Worm (Caenorhabditis elegans) whole organism, L3 larva: Measurements from ENCODE around the gene D1054.1.

Experiments used
- R02D3.7 ChIP-seq: fragments of 150-350 bp; optimal IDR thresholded peaks from 2 replicates; lab custom pipeline; 2014; ENCODE audit warnings: missing biosample characterization, missing genetic modification characterization
- ZK546.5 ChIP-seq: sonication (generic microtip); optimal IDR thresholded peaks from 2 replicates; lab custom pipeline; 2017; ENCODE audit warnings: missing biosample characterization, missing genetic modification characterization
- aly-2 ChIP-seq: fragments of 150-350 bp; optimal IDR thresholded peaks from 2 replicates; lab custom pipeline; 2014; ENCODE audit warnings: missing biosample characterization, missing genetic modification characterization
- ama-1 ChIP-seq: fragments of 150-350 bp; optimal IDR thresholded peaks from 2 replicates; lab custom pipeline; 2018
- ceh-16 ChIP-seq: sonication (generic microtip); optimal IDR thresholded peaks from 2 replicates; lab custom pipeline; 2017; ENCODE audit warnings: missing biosample characterization, missing genetic modification characterization
- ceh-28 ChIP-seq: fragments of 150-350 bp; optimal IDR thresholded peaks from 2 replicates; lab custom pipeline; 2014; ENCODE audit warnings: missing biosample characterization, missing genetic modification reagents, missing genetic modification characterization
- ceh-82 ChIP-seq: fragments of 150-350 bp; optimal IDR thresholded peaks from 2 replicates; lab custom pipeline; 2014; ENCODE audit warnings: missing biosample characterization, missing genetic modification characterization
- ceh-9 ChIP-seq: sonication (generic microtip); optimal IDR thresholded peaks from 2 replicates; lab custom pipeline; 2018; ENCODE audit warnings: missing biosample characterization, missing genetic modification characterization
- egl-27 ChIP-seq: sonication (generic microtip); optimal IDR thresholded peaks from 4 replicates; lab custom pipeline; 2017; ENCODE audit warnings: missing biosample characterization, missing genetic modification reagents, missing genetic modification characterization
- egl-5 ChIP-seq: fragments of 150-350 bp; optimal IDR thresholded peaks from 2 replicates; lab custom pipeline; 2017; ENCODE audit warnings: missing biosample characterization, missing genetic modification reagents, missing genetic modification characterization, inconsistent platforms
- elt-1 ChIP-seq: fragments of 150-350 bp; optimal IDR thresholded peaks from 2 replicates; lab custom pipeline; 2014; ENCODE audit warnings: missing biosample characterization, missing genetic modification characterization
- elt-2 ChIP-seq: sonication (generic microtip); optimal IDR thresholded peaks from 2 replicates; lab custom pipeline; 2016; ENCODE audit warnings: missing genetic modification reagents, mild to moderate bottlenecking, missing genetic modification characterization, missing compliant biosample characterization
- elt-3 ChIP-seq, 3 experiments: fragments of 150-350 bp in 1 of 3; sonication (generic microtip) in 2 of 3; optimal IDR thresholded peaks; 2 replicates in 2 of 3; 4 replicates in 1 of 3; lab custom pipeline; 2014 to 2017; ENCODE audit warnings: missing biosample characterization in 3 of 3, missing genetic modification characterization in 3 of 3
- eor-1 ChIP-seq, 2 experiments: fragments of 150-350 bp; optimal IDR thresholded peaks; 2 replicates each; lab custom pipeline; 2014 to 2018; ENCODE audit warnings: missing biosample characterization in 2 of 2, missing genetic modification characterization in 2 of 2
- fkh-10 ChIP-seq: sonication (generic microtip); optimal IDR thresholded peaks from 2 replicates; lab custom pipeline; 2017; ENCODE audit warnings: missing biosample characterization, missing genetic modification reagents, missing genetic modification characterization
- fkh-2 ChIP-seq: fragments of 150-350 bp; optimal IDR thresholded peaks from 2 replicates; lab custom pipeline; 2014; ENCODE audit warnings: missing biosample characterization, missing genetic modification reagents, missing genetic modification characterization
- fos-1 ChIP-seq: fragments of 150-350 bp; optimal IDR thresholded peaks from 2 replicates; lab custom pipeline; 2014; ENCODE audit warnings: missing biosample characterization, missing genetic modification characterization
- hmg-11 ChIP-seq: sonication (generic microtip); optimal IDR thresholded peaks from 2 replicates; lab custom pipeline; 2016; ENCODE audit warnings: missing genetic modification characterization, missing compliant biosample characterization
- jun-1 ChIP-seq: fragments of 150-350 bp; optimal IDR thresholded peaks from 2 replicates; lab custom pipeline; 2014; ENCODE audit warnings: missing biosample characterization, missing genetic modification reagents, missing genetic modification characterization
- lin-15B ChIP-seq: fragments of 150-350 bp; optimal IDR thresholded peaks from 2 replicates; lab custom pipeline; 2014; ENCODE audit warnings: missing biosample characterization, missing genetic modification characterization
- lin-39 ChIP-seq: fragments of 150-350 bp; optimal IDR thresholded peaks from 2 replicates; lab custom pipeline; 2018; ENCODE audit warnings: missing biosample characterization, missing genetic modification reagents, missing genetic modification characterization
- lsy-12 ChIP-seq: sonication (generic microtip); optimal IDR thresholded peaks from 2 replicates; lab custom pipeline; 2016; ENCODE audit warnings: mild to moderate bottlenecking, missing genetic modification characterization, missing compliant biosample characterization
- mdl-1 ChIP-seq: fragments of 150-350 bp; optimal IDR thresholded peaks from 2 replicates; lab custom pipeline; 2014; ENCODE audit warnings: missing biosample characterization, missing genetic modification characterization
- mml-1 ChIP-seq: fragments of 150-350 bp; sonication (generic microtip); optimal IDR thresholded peaks from 3 replicates; lab custom pipeline; 2014; ENCODE audit warnings: missing biosample characterization, missing genetic modification characterization
- nhr-11 ChIP-seq: fragments of 150-350 bp; optimal IDR thresholded peaks from 2 replicates; lab custom pipeline; 2014; ENCODE audit warnings: missing biosample characterization, missing genetic modification characterization
- nhr-12 ChIP-seq: fragments of 150-350 bp; optimal IDR thresholded peaks from 2 replicates; lab custom pipeline; 2014; ENCODE audit warnings: missing biosample characterization, missing genetic modification characterization
- nhr-237 ChIP-seq: fragments of 150-350 bp; optimal IDR thresholded peaks from 2 replicates; lab custom pipeline; 2014; ENCODE audit warnings: missing biosample characterization, missing genetic modification characterization
- nhr-25 ChIP-seq: sonication (generic microtip); optimal IDR thresholded peaks from 2 replicates; lab custom pipeline; 2017; ENCODE audit warnings: missing biosample characterization, missing genetic modification characterization
- nhr-28 ChIP-seq: fragments of 150-350 bp; optimal IDR thresholded peaks from 2 replicates; lab custom pipeline; 2014; ENCODE audit warnings: missing biosample characterization, missing genetic modification characterization
- nhr-43 ChIP-seq: sonication (generic microtip); optimal IDR thresholded peaks from 2 replicates; lab custom pipeline; 2016; ENCODE audit warnings: mild to moderate bottlenecking, missing genetic modification characterization, missing compliant biosample characterization; ENCODE audit not compliant: poor library complexity, severe bottlenecking
- nhr-76 ChIP-seq: fragments of 150-350 bp; sonication (generic microtip); optimal IDR thresholded peaks from 5 replicates; lab custom pipeline; 2014; ENCODE audit warnings: missing biosample characterization, missing genetic modification characterization
- pha-4 ChIP-seq: fragments of 150-350 bp; optimal IDR thresholded peaks from 2 replicates; lab custom pipeline; 2014; ENCODE audit warnings: missing biosample characterization, missing genetic modification reagents, missing genetic modification characterization
- pqm-1 ChIP-seq: fragments of 150-350 bp; optimal IDR thresholded peaks from 2 replicates; lab custom pipeline; 2017; ENCODE audit warnings: missing biosample characterization, missing genetic modification characterization, inconsistent platforms
- skn-1 ChIP-seq: fragments of 150-350 bp; optimal IDR thresholded peaks from 2 replicates; lab custom pipeline; 2014; ENCODE audit warnings: missing biosample characterization, missing genetic modification characterization
- snpc-4 ChIP-seq: fragments of 150-350 bp; optimal IDR thresholded peaks from 2 replicates; lab custom pipeline; 2014; ENCODE audit warnings: missing biosample characterization, missing genetic modification characterization
- tbx-2 ChIP-seq: sonication (generic microtip); optimal IDR thresholded peaks from 2 replicates; lab custom pipeline; 2016; ENCODE audit warnings: mild to moderate bottlenecking, missing genetic modification characterization, missing compliant biosample characterization
- unc-39 ChIP-seq: sonication (generic microtip); optimal IDR thresholded peaks from 4 replicates; lab custom pipeline; 2017; ENCODE audit warnings: missing biosample characterization, missing genetic modification characterization
- unc-62 ChIP-seq: fragments of 150-350 bp; sonication (generic microtip); optimal IDR thresholded peaks from 4 replicates; lab custom pipeline; 2014; ENCODE audit warnings: missing biosample characterization, missing genetic modification reagents, missing genetic modification characterization
- zag-1 ChIP-seq: fragments of 150-350 bp; optimal IDR thresholded peaks from 2 replicates; lab custom pipeline; 2014; ENCODE audit warnings: missing biosample characterization, missing genetic modification characterization
- ztf-11 ChIP-seq: fragments of 150-350 bp; optimal IDR thresholded peaks from 2 replicates; lab custom pipeline; 2014; ENCODE audit warnings: missing biosample characterization, missing genetic modification characterization
- ztf-4 ChIP-seq: fragments of 150-350 bp; optimal IDR thresholded peaks from 2 replicates; lab custom pipeline; 2014; ENCODE audit warnings: missing biosample characterization, missing genetic modification characterization

The D1054.1 gene

DNA sequence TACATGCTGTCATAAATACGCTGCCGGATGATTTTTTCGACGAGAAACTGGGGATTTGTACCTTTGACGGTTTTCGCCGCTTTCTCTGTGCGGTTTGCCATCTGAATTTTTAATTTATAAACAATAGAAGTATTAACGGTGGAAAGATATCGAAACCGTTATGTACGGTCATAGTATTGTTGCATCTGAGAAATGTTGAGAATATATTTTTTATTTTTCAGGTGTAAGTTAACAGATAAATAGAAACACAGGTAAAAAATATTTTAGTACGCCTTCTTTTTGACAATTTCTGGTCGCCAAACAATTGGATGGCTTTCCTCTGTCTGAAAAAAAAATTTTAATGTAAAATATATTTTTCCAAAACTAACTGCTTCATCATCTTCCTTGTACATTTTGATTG, 35.9 kb upstream of the D1054.1 start, which contains the start of gene prp-38:
Gene prp-38, minus strand, starts transcription at position 101 of the 400 bp plus-strand sequence.
- no peak for TF ChIP-seq lin-39 (tag; lab: Kevin White, UChicago)
- no peak for TF ChIP-seq unc-62
- no peak for TF ChIP-seq ztf-4
- TF ChIP-seq ZK546.5 (tag; lab: Kevin White, UChicago), result no peak
- no peak for TF ChIP-seq nhr-25 (tag; lab: Kevin White, UChicago)
- no peak for TF ChIP-seq aly-2 (tag; lab: Kevin White, UChicago)
- TF ChIP-seq lsy-12 (tag; lab: Kevin White, UChicago), result no peak
- TF ChIP-seq lin-15B (tag; lab: Kevin White, UChicago), result no peak
- no peak for TF ChIP-seq eor-1 (tag; optimal IDR thresholded peaks at IDR 0.05; lab: Kevin White, UChicago)
- no peak for TF ChIP-seq ceh-82 (tag; lab: Kevin White, UChicago)
- no peak for TF ChIP-seq ceh-28
- TF ChIP-seq nhr-76 (tag; lab: Kevin White, UChicago), result no peak
- no peak for TF ChIP-seq nhr-11 (tag; lab: Kevin White, UChicago)
- no peak for TF ChIP-seq jun-1
- no peak for TF ChIP-seq ztf-11
- TF ChIP-seq elt-2 (tag; lab: Kevin White, UChicago), result no peak

DNA sequence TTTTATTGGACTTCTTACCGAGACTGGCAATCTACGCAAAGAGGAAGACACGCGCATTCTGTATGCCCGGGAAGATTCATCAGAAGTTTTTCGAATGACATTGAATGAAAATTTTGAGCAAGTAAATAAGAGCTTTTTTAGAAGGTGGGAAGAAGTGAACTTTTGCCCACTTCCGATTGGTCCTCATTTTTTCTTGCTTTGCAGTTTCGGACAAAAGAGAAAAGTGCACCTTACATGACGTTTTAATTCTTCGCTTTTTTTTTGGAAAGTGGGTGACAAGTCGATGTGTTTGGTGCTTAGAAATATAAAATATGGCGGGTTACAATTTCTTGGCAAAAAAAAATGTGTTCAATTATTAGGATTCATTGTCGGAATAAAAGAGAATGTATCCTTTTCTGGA, 34.4 kb upstream of the D1054.1 start, which contains the start of gene secs-1:
Gene secs-1, minus strand, starts transcription at position 101 of the 400 bp plus-strand sequence.
- TF ChIP-seq mml-1 (tag; lab: Kevin White, UChicago) (no peak), fkh-2 (tag; lab: Kevin White, UChicago) (no peak), R02D3.7 (no peak), nhr-28 (tag; lab: Kevin White, UChicago) (no peak), nhr-237 (no peak), lsy-12 (tag; lab: Kevin White, UChicago) (no peak), nhr-43 (no peak), egl-5 (tag; lab: Kevin White, UChicago) (no peak), zag-1 (tag; lab: Kevin White, UChicago) (no peak), fkh-10 (GFP tag; lab: Kevin White, UChicago) (no peak), nhr-25 (tag; lab: Kevin White, UChicago) (no peak), skn-1 (no peak)

DNA sequence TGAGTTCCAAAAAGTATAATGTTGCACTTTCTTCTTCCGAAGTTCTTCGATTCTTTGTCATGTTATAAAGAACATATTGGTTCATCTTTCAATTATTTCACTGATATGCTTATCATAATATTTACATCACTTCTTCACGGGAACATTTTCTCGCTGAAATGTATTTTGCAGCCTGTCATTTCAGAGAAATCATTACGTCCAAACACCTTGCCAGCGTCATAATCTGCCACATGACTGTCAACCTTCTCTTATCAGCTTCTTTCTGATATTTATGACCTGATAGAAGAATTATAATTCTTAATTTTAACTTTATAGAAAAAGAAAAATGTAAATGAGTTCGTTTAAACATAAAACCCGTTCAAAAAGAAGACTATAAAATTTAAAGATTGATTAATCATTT, 32.0 kb upstream of the D1054.1 start:
- TF ChIP-seq pqm-1 (tag; lab: Kevin White, UChicago), result peak; percentile 99
- peak; percentile 52 for TF ChIP-seq jun-1
- peak; percentile 62 for TF ChIP-seq pha-4 (tag; lab: Kevin White, UChicago)
- no peak for TF ChIP-seq tbx-2
- no peak for TF ChIP-seq elt-3 (tag; optimal IDR thresholded peaks at IDR 0.05; lab: Kevin White, UChicago)
- no peak for TF ChIP-seq fos-1
- TF ChIP-seq ceh-82 (tag; lab: Kevin White, UChicago), result no peak
- TF ChIP-seq egl-27 (tag; lab: Kevin White, UChicago), result no peak
- no peak for TF ChIP-seq ceh-28
- TF ChIP-seq unc-39 (tag; lab: Kevin White, UChicago), result no peak
- TF ChIP-seq ama-1 (lab: Kevin White, UChicago), result no peak
- no peak for TF ChIP-seq zag-1 (tag; lab: Kevin White, UChicago)
- no peak for TF ChIP-seq R02D3.7
- TF ChIP-seq elt-1 (tag; lab: Kevin White, UChicago), result no peak
- TF ChIP-seq nhr-43, result no peak
- TF ChIP-seq skn-1, result no peak
- TF ChIP-seq nhr-25 (tag; lab: Kevin White, UChicago), result no peak
- TF ChIP-seq unc-62, result no peak
- TF ChIP-seq hmg-11, result no peak
- no peak for TF ChIP-seq mdl-1 (tag; lab: Kevin White, UChicago)
- TF ChIP-seq elt-2 (tag; lab: Kevin White, UChicago), result peak; percentile 98
- no peak for TF ChIP-seq snpc-4 (tag; lab: Kevin White, UChicago)
- no peak for TF ChIP-seq ceh-9 (tag; lab: Kevin White, UChicago)
- TF ChIP-seq nhr-12 (tag; lab: Kevin White, UChicago), result no peak
- no peak for TF ChIP-seq nhr-28 (tag; lab: Kevin White, UChicago)

DNA sequence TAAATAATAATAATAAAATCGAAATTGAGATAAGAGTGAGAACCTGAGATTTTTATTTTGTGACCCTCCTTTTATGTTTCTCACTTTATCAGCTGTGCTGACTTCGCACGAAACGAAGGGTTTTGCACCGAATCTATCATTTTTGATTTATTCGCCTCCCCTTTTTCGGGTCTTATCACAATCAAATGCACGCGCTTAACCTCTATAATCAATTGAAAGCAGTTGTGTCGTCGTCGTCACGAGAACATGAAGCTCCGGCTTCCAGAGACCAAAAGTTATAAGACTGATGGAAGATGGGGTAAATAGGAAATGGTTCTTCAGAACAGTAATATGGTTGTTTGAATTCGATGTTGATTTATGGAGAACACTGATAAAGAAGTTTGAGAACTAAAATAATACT, 31.1 kb upstream of the D1054.1 start, which contains the start of gene D1054.18:
Gene D1054.18, minus strand, starts transcription at position 45 of the 400 bp plus-strand sequence.
- TF ChIP-seq ceh-16 (no peak), jun-1 (peak; percentile 32), elt-3 (tag; optimal IDR thresholded peaks at IDR 0.05; lab: Kevin White, UChicago) (no peak), zag-1 (tag; lab: Kevin White, UChicago) (no peak), ceh-28 (no peak), pqm-1 (tag; lab: Kevin White, UChicago) (peak; percentile 90), elt-2 (tag; lab: Kevin White, UChicago) (peak; percentile 97), pha-4 (tag; lab: Kevin White, UChicago) (peak; percentile 57), snpc-4 (tag; lab: Kevin White, UChicago) (no peak), ama-1 (lab: Kevin White, UChicago) (no peak)
